Fruit fly (Drosophila melanogaster): ENCODE results near the gene Acsf2.

Acsf2 gene

DNA sequence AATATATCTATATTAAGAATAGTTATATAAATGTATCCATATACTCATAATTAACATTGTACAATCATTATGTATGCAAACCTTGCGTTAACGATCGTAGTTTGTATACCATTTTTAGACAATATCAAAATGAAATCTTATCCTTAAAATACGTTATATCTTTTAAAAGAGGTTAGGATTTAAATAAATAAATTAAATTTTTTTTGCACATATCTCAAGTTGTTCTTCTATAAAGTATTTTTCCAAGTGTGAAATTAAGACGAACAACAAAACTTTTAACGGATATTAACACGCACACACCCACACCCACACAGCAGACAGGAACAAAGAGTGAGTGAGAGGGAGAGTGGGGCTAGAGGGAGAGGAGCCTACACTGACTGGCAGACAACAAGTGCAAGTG is 52.1 kb downstream of the Acsf2 start (continued):
- TF ChIP-seq CG2199 (GFP tag; IDR thresholded peaks at IDR 0.05) (no peak), CG4854 (GFP tag; optimal IDR thresholded peaks at IDR 0.05) (no peak), Adf1 (GFP tag; IDR thresholded peaks at IDR 0.05) (no peak), amos (GFP tag; IDR thresholded peaks at IDR 0.05; ENCODE audit: partially characterized antibody) (no peak), B-H1 (GFP tag; IDR thresholded peaks at IDR 0.05) (no peak), CrebB (tag; optimal IDR thresholded peaks at IDR 0.05) (no peak), sima (GFP tag; optimal IDR thresholded peaks at IDR 0.05) (no peak), zfh1 (GFP tag; IDR thresholded peaks at IDR 0.05) (no peak), gem (tag; optimal IDR thresholded peaks at IDR 0.05) (peak; percentile 5), crc (GFP tag; optimal IDR thresholded peaks at IDR 0.05) (no peak), Atf-2 (GFP tag; optimal IDR thresholded peaks at IDR 0.05) (no peak)

All from whole organism, embryonic.